Fruit fly (Drosophila melanogaster) whole organism, embryonic: ENCODE results near the gene CG13601.

ENCODE experiments used
- CG10431 ChIP-seq: fragments of 200-800 bp; sonication (Bioruptor generic); optimal IDR thresholded peaks from 3 replicates; lab custom pipeline; 2018; ENCODE audit warnings: missing biosample characterization, mild to moderate bottlenecking, missing genetic modification characterization
- CG12219 ChIP-seq: fragments of 200-800 bp; sonication (Bioruptor generic); optimal IDR thresholded peaks from 3 replicates; lab custom pipeline; 2018; ENCODE audit warnings: missing biosample characterization, mild to moderate bottlenecking, missing genetic modification characterization
- CG13123 ChIP-seq: fragments of 200-800 bp; sonication (Bioruptor generic); optimal IDR thresholded peaks from 2 replicates; lab custom pipeline; 2016; ENCODE audit warnings: missing biosample characterization, missing genetic modification characterization
- CG13287 ChIP-seq: fragments of 200-800 bp; sonication (Bioruptor generic); IDR thresholded peaks from 2 replicates; pipeline ENCODE4 v1.3.6; 2022; ENCODE audit warnings: missing biosample characterization, missing genetic modification characterization; ENCODE audit not compliant: partially characterized antibody
- CG15011 ChIP-seq: fragments of 200-800 bp; sonication (Bioruptor generic); optimal IDR thresholded peaks from 3 replicates; lab custom pipeline; 2018; ENCODE audit warnings: missing biosample characterization, mild to moderate bottlenecking, missing genetic modification characterization
- CG17186 ChIP-seq: fragments of 200-800 bp; sonication (Bioruptor generic); optimal IDR thresholded peaks from 3 replicates; lab custom pipeline; 2017; ENCODE audit warnings: missing biosample characterization, missing genetic modification reagents, missing genetic modification characterization
- CG1832 ChIP-seq: fragments of 200-800 bp; sonication (Bioruptor generic); optimal IDR thresholded peaks from 2 replicates; lab custom pipeline; 2017; ENCODE audit warnings: missing biosample characterization, mild to moderate bottlenecking, missing genetic modification characterization, inconsistent platforms
- CG2875 ChIP-seq: fragments of 200-800 bp; sonication (Bioruptor generic); optimal IDR thresholded peaks from 2 replicates; lab custom pipeline; 2017; ENCODE audit warnings: missing biosample characterization, mild to moderate bottlenecking, missing genetic modification characterization, missing genetic modification reagents
- CG30403 ChIP-seq: fragments of 200-800 bp; sonication (Bioruptor generic); optimal IDR thresholded peaks from 3 replicates; lab custom pipeline; 2016; ENCODE audit warnings: missing biosample characterization, missing genetic modification characterization
- CG30431 ChIP-seq: fragments of 200-800 bp; sonication (Bioruptor generic); optimal IDR thresholded peaks from 2 replicates; lab custom pipeline; 2017; ENCODE audit warnings: missing biosample characterization, missing genetic modification characterization
- CG34224 ChIP-seq: fragments of 200-800 bp; sonication (Bioruptor generic); IDR thresholded peaks from 3 replicates; pipeline ENCODE4 v1.3.6; 2022; ENCODE audit warnings: missing biosample characterization, missing genetic modification characterization; ENCODE audit not compliant: partially characterized antibody
- CG42726 ChIP-seq: fragments of 200-800 bp; sonication (Bioruptor generic); IDR thresholded peaks from 2 replicates; pipeline ENCODE4 v1.3.6; 2022; ENCODE audit warnings: missing biosample characterization, missing genetic modification characterization; ENCODE audit not compliant: partially characterized antibody
- CG43689 ChIP-seq: fragments of 200-800 bp; sonication (Bioruptor generic); IDR thresholded peaks from 2 replicates; pipeline ENCODE4 v1.3.6; 2022; ENCODE audit warnings: missing biosample characterization, missing genetic modification characterization
- CG4404 ChIP-seq: fragments of 200-800 bp; sonication (Bioruptor generic); IDR thresholded peaks from 2 replicates; pipeline ENCODE4 v1.3.6; 2022; ENCODE audit warnings: missing biosample characterization, missing genetic modification characterization
- CG4424 ChIP-seq: fragments of 200-800 bp; sonication (Bioruptor generic); optimal IDR thresholded peaks from 3 replicates; lab custom pipeline; 2016; ENCODE audit warnings: missing biosample characterization, missing genetic modification characterization
- CG4820 ChIP-seq: fragments of 200-800 bp; sonication (Bioruptor generic); optimal IDR thresholded peaks from 3 replicates; lab custom pipeline; 2016; ENCODE audit warnings: missing biosample characterization, missing genetic modification characterization
- CG6654 ChIP-seq: fragments of 200-800 bp; sonication (Bioruptor generic); optimal IDR thresholded peaks from 2 replicates; lab custom pipeline; 2017; ENCODE audit warnings: missing biosample characterization, mild to moderate bottlenecking, missing genetic modification characterization
- CG9797 ChIP-seq: fragments of 200-800 bp; sonication (Bioruptor generic); optimal IDR thresholded peaks from 3 replicates; lab custom pipeline; 2018; ENCODE audit warnings: missing biosample characterization, mild to moderate bottlenecking, missing genetic modification characterization
- Deaf1 ChIP-seq: fragments of 200-800 bp; optimal IDR thresholded peaks from 3 replicates; lab custom pipeline; 2019; ENCODE audit warnings: missing biosample characterization, mild to moderate bottlenecking, missing genetic modification characterization, moderate library complexity
- Fer2 ChIP-seq: fragments of 200-800 bp; sonication (Bioruptor generic); optimal IDR thresholded peaks from 2 replicates; lab custom pipeline; 2018; ENCODE audit warnings: missing biosample characterization, mild to moderate bottlenecking, missing genetic modification characterization, moderate library complexity
- Fer3 ChIP-seq: fragments of 200-800 bp; sonication (Bioruptor generic); optimal IDR thresholded peaks from 2 replicates; lab custom pipeline; 2018; ENCODE audit warnings: missing biosample characterization, mild to moderate bottlenecking, missing genetic modification characterization, moderate library complexity
- HHEX ChIP-seq: fragments of 200-800 bp; sonication (Bioruptor generic); optimal IDR thresholded peaks from 3 replicates; lab custom pipeline; 2017; ENCODE audit warnings: missing biosample characterization, mild to moderate bottlenecking, missing genetic modification characterization, missing genetic modification reagents
- Hr3 ChIP-seq: fragments of 200-800 bp; sonication (Bioruptor generic); optimal IDR thresholded peaks from 3 replicates; lab custom pipeline; 2016; ENCODE audit warnings: missing biosample characterization, missing genetic modification characterization
- Kr ChIP-seq: fragments of 200-800 bp; sonication (Bioruptor generic); optimal IDR thresholded peaks from 2 replicates; lab custom pipeline; 2017; ENCODE audit warnings: missing biosample characterization, mild to moderate bottlenecking, missing genetic modification characterization
- Lim3 ChIP-seq: fragments of 200-800 bp; sonication (Bioruptor generic); IDR thresholded peaks from 2 replicates; pipeline ENCODE4 v1.3.6; 2022; ENCODE audit warnings: missing biosample characterization, missing genetic modification characterization
- Ssrp ChIP-seq: fragments of 200-800 bp; sonication (Bioruptor generic); optimal IDR thresholded peaks from 2 replicates; lab custom pipeline; 2018; ENCODE audit warnings: missing biosample characterization, mild to moderate bottlenecking, missing genetic modification characterization, moderate library complexity
- ap ChIP-seq: fragments of 200-800 bp; sonication (Bioruptor generic); IDR thresholded peaks from 2 replicates; pipeline ENCODE4 v1.3.6; 2022; ENCODE audit warnings: missing biosample characterization, missing genetic modification characterization
- btn ChIP-seq: fragments of 200-800 bp; sonication (Bioruptor generic); optimal IDR thresholded peaks from 2 replicates; lab custom pipeline; 2016; ENCODE audit warnings: missing biosample characterization, missing genetic modification characterization
- dan ChIP-seq: fragments of 200-800 bp; sonication (Bioruptor generic); IDR thresholded peaks from 2 replicates; pipeline ENCODE4 v1.3.6; 2022; ENCODE audit warnings: missing biosample characterization, missing genetic modification characterization
- disco-r ChIP-seq: fragments of 200-800 bp; sonication (Bioruptor generic); optimal IDR thresholded peaks from 2 replicates; lab custom pipeline; 2016; ENCODE audit warnings: missing biosample characterization, missing genetic modification characterization
- gem ChIP-seq: fragments of 200-800 bp; sonication (Bioruptor generic); optimal IDR thresholded peaks from 2 replicates; lab custom pipeline; 2019; ENCODE audit warnings: missing biosample characterization, mild to moderate bottlenecking, missing genetic modification characterization, moderate library complexity
- h ChIP-seq: fragments of >200 bp; optimal IDR thresholded peaks from 2 replicates; lab custom pipeline; 2017
- ham ChIP-seq: fragments of 200-800 bp; sonication (Bioruptor generic); IDR thresholded peaks from 2 replicates; pipeline ENCODE4 v1.3.6; 2022; ENCODE audit warnings: missing biosample characterization, missing genetic modification characterization
- insv ChIP-seq, 2 experiments: fragments of 200-800 bp; sonication (Bioruptor generic); optimal IDR thresholded peaks; 3 replicates each; lab custom pipeline; 2016 to 2018; ENCODE audit warnings: missing biosample characterization in 2 of 2, missing genetic modification characterization in 2 of 2
- inv ChIP-seq: fragments of 200-800 bp; sonication (Bioruptor generic); IDR thresholded peaks from 2 replicates; pipeline ENCODE4 v1.3.6; 2022; ENCODE audit warnings: missing biosample characterization, missing genetic modification characterization; ENCODE audit not compliant: partially characterized antibody
- jing ChIP-seq: fragments of 200-800 bp; sonication (Bioruptor generic); optimal IDR thresholded peaks from 2 replicates; lab custom pipeline; 2018; ENCODE audit warnings: missing biosample characterization, mild to moderate bottlenecking, missing genetic modification characterization
- lmd ChIP-seq: fragments of 200-800 bp; sonication (Bioruptor generic); IDR thresholded peaks from 2 replicates; pipeline ENCODE4 v1.3.6; 2022; ENCODE audit warnings: missing biosample characterization, missing genetic modification characterization
- org-1 ChIP-seq: fragments of 200-800 bp; sonication (Bioruptor generic); optimal IDR thresholded peaks from 2 replicates; lab custom pipeline; 2017; ENCODE audit warnings: missing biosample characterization, missing genetic modification characterization
- otp ChIP-seq: fragments of 200-800 bp; sonication (Bioruptor generic); IDR thresholded peaks from 3 replicates; pipeline ENCODE4, ENCODE4 v1.3.6; 2022; ENCODE audit warnings: missing biosample characterization, missing genetic modification characterization
- prd ChIP-seq, 3 experiments: fragments of >200 bp in 2 of 3; fragments of 200-800 bp in 1 of 3; sonication (Bioruptor generic) in 1 of 3; optimal IDR thresholded peaks in 2 of 3; IDR thresholded peaks in 1 of 3; 2 replicates in 2 of 3; 3 replicates in 1 of 3; pipeline versions ENCODE4 v1.3.6 to Lab custom; 2017 to 2022; ENCODE audit warnings: missing biosample characterization in 1 of 3, missing genetic modification characterization in 1 of 3
- sisA ChIP-seq: fragments of 200-800 bp; sonication (Bioruptor generic); IDR thresholded peaks from 2 replicates; pipeline ENCODE4 v1.3.6; 2022; ENCODE audit warnings: missing biosample characterization, missing genetic modification characterization
- slou ChIP-seq: fragments of 200-800 bp; sonication (Bioruptor generic); optimal IDR thresholded peaks from 3 replicates; lab custom pipeline; 2016; ENCODE audit warnings: missing biosample characterization, missing genetic modification characterization
- slp2 ChIP-seq: fragments of 200-800 bp; sonication (Bioruptor generic); optimal IDR thresholded peaks from 2 replicates; lab custom pipeline; 2016; ENCODE audit warnings: missing biosample characterization, missing genetic modification characterization
- stc ChIP-seq: fragments of 200-800 bp; sonication (Bioruptor generic); IDR thresholded peaks from 2 replicates; pipeline ENCODE4 v1.3.6; 2022; ENCODE audit warnings: missing biosample characterization, missing genetic modification characterization
- tio ChIP-seq: fragments of 200-800 bp; sonication (Bioruptor generic); optimal IDR thresholded peaks from 2 replicates; lab custom pipeline; 2017; ENCODE audit warnings: missing biosample characterization, missing genetic modification characterization, inconsistent platforms
- trem ChIP-seq: fragments of 200-800 bp; optimal IDR thresholded peaks from 3 replicates; lab custom pipeline; 2019; ENCODE audit warnings: missing biosample characterization, mild to moderate bottlenecking, missing genetic modification characterization, moderate library complexity
- tup ChIP-seq: fragments of 200-800 bp; sonication (Bioruptor generic); optimal IDR thresholded peaks from 2 replicates; lab custom pipeline; 2016; ENCODE audit warnings: missing biosample characterization, mild to moderate bottlenecking, missing genetic modification characterization, moderate library complexity
- vfl ChIP-seq: fragments of 200-800 bp; sonication (Bioruptor generic); optimal IDR thresholded peaks from 2 replicates; lab custom pipeline; 2016; ENCODE audit warnings: missing biosample characterization, missing genetic modification characterization
- vvl ChIP-seq: fragments of 200-800 bp; sonication (Bioruptor generic); IDR thresholded peaks from 2 replicates; pipeline ENCODE4 v1.3.6; 2022; ENCODE audit warnings: missing biosample characterization, missing genetic modification characterization
- zen ChIP-seq: fragments of 200-800 bp; sonication (Bioruptor generic); optimal IDR thresholded peaks from 3 replicates; lab custom pipeline; 2018; ENCODE audit warnings: missing biosample characterization, mild to moderate bottlenecking, missing genetic modification characterization, moderate library complexity
- zf30C ChIP-seq: fragments of 200-800 bp; sonication (Bioruptor generic); optimal IDR thresholded peaks from 3 replicates; lab custom pipeline; 2018; ENCODE audit warnings: missing biosample characterization, mild to moderate bottlenecking, missing genetic modification characterization
- zfh1 ChIP-seq: fragments of 200-800 bp; sonication (Bioruptor generic); IDR thresholded peaks from 3 replicates; pipeline ENCODE4 v1.3.6; 2022; ENCODE audit warnings: missing biosample characterization, missing genetic modification characterization

The CG13601 gene

DNA sequence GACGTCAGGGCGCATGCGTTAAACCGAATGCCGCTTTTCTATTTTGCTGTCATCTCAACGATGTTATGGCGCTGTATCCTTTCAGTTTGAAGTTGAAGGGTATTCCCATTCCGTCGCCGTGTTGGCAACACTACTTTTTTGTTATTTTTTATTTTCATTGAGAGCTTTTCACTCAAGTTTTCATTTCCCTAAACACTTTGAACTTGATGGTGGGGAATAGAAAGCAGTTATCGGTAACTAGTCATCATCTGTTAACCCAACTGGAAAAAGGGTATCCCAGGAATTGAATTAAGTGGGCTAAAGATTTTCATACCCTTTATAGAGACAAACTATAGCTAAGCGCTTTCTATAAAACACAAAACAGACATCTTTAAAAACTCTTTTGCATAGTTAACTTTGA lies 39.9 kb downstream of the CG13601 start (continued):
- TF ChIP-seq CG17186 (GFP tag; lab: Kevin White, UChicago) (no peak), slp2 (GFP tag; lab: Kevin White, UChicago) (no peak), jing (GFP tag; lab: Kevin White, UChicago) (no peak), CG13123 (GFP tag; lab: Kevin White, UChicago) (no peak), CG12219 (GFP tag; lab: Kevin White, UChicago) (no peak), Deaf1 (tag; lab: Kevin White, UChicago) (no peak), CG4424 (GFP tag; lab: Kevin White, UChicago) (no peak), Fer3 (tag; lab: Kevin White, UChicago) (peak; percentile 1), insv (GFP tag; optimal IDR thresholded peaks at IDR 0.05; lab: Kevin White, UChicago) (no peak), CG6654 (no peak), zfh1 (GFP tag; lab: Robert Waterston, UW) (peak; percentile 29; the same call in 1 of the 3 replicates), CG30431 (GFP tag; lab: Kevin White, UChicago) (no peak), Kr (no peak), btn (GFP tag; lab: Kevin White, UChicago) (no peak), Hr3 (GFP tag; lab: Kevin White, UChicago) (no peak), CG4820 (GFP tag; lab: Kevin White, UChicago) (no peak), Fer2 (no peak), zen (tag; lab: Kevin White, UChicago) (no peak), trem (tag; lab: Kevin White, UChicago) (no peak), Lim3 (GFP tag; lab: Robert Waterston, UW) (no peak), ap (GFP tag; lab: Robert Waterston, UW) (no peak), org-1 (GFP tag; lab: Kevin White, UChicago) (no peak), dan (no peak), otp (no peak), slou (GFP tag; lab: Kevin White, UChicago) (no peak), CG15011 (GFP tag; lab: Kevin White, UChicago) (no peak), stc (GFP tag; lab: Robert Waterston, UW) (peak; percentile 16; the same call in 1 of the 2 replicates), lmd (peak; percentile 28; the same call in 1 of the 2 replicates), tup (no peak), HHEX (GFP tag; lab: Kevin White, UChicago) (no peak), ham (GFP tag; lab: Robert Waterston, UW) (no peak), vvl (GFP tag; lab: Robert Waterston, UW) (no peak), h (no peak), tio (GFP tag; lab: Kevin White, UChicago) (no peak), CG30403 (no peak), disco-r (no peak), Ssrp (no peak), CG43689 (GFP tag; lab: Robert Waterston, UW) (no peak), CG10431 (GFP tag; lab: Kevin White, UChicago) (no peak), CG13287 (GFP tag; lab: Robert Waterston, UW) (no peak), sisA (GFP tag; lab: Robert Waterston, UW) (peak; percentile 5; the same call in 1 of the 2 replicates), CG1832 (GFP tag; lab: Kevin White, UChicago) (no peak), prd (optimal IDR thresholded peaks at IDR 0.05; lab: Kevin White, UChicago) (no peak), prd (GFP tag; IDR thresholded peaks at IDR 0.05; lab: Robert Waterston, UW) (peak; percentile 47; the same call in 1 of the 3 replicates), inv (GFP tag; lab: Robert Waterston, UW) (no peak), CG2875 (GFP tag; lab: Kevin White, UChicago) (no peak), CG9797 (GFP tag; lab: Kevin White, UChicago) (no peak), vfl (GFP tag; lab: Kevin White, UChicago) (no peak), CG42726 (no peak), zf30C (GFP tag; lab: Kevin White, UChicago) (no peak), gem (tag; lab: Kevin White, UChicago) (peak; percentile 4), CG4404 (GFP tag; lab: Robert Waterston, UW) (no peak), CG34224 (GFP tag; lab: Robert Waterston, UW) (no peak)
